Worm (Caenorhabditis elegans) whole organism, late embryonic: ENCODE data around the gene alh-6.

Experiments used
- F13H6.1 ChIP-seq: sonication (generic microtip); optimal IDR thresholded peaks from 2 replicates; lab custom pipeline; 2016; ENCODE audit warnings: missing genetic modification characterization, missing compliant biosample characterization
- K09A11.1 ChIP-seq: sonication (generic microtip); optimal IDR thresholded peaks from 2 replicates; lab custom pipeline; 2017; ENCODE audit warnings: antibody characterized with exemption, mild to moderate bottlenecking, missing genetic modification characterization, missing compliant biosample characterization; ENCODE audit not compliant: insufficient read depth
- Y22D7AL.16 ChIP-seq: sonication (generic microtip); optimal IDR thresholded peaks from 2 replicates; lab custom pipeline; 2016; ENCODE audit warnings: missing genetic modification characterization, missing compliant biosample characterization
- ama-1 ChIP-seq: fragments of 150-350 bp; optimal IDR thresholded peaks from 2 replicates; lab custom pipeline; 2014
- ceh-9 ChIP-seq: sonication (generic microtip); optimal IDR thresholded peaks from 2 replicates; lab custom pipeline; 2016; ENCODE audit warnings: mild to moderate bottlenecking, missing genetic modification characterization, inconsistent platforms, missing compliant biosample characterization
- dve-1 ChIP-seq: sonication (generic microtip); optimal IDR thresholded peaks from 2 replicates; lab custom pipeline; 2017; ENCODE audit warnings: antibody characterized with exemption, mild to moderate bottlenecking, missing genetic modification characterization, missing compliant biosample characterization
- nfya-1 ChIP-seq: sonication (generic microtip); optimal IDR thresholded peaks from 2 replicates; lab custom pipeline; 2017; ENCODE audit warnings: missing genetic modification characterization, mild to moderate bottlenecking, missing compliant biosample characterization, antibody characterized with exemption, moderate library complexity

DNA sequence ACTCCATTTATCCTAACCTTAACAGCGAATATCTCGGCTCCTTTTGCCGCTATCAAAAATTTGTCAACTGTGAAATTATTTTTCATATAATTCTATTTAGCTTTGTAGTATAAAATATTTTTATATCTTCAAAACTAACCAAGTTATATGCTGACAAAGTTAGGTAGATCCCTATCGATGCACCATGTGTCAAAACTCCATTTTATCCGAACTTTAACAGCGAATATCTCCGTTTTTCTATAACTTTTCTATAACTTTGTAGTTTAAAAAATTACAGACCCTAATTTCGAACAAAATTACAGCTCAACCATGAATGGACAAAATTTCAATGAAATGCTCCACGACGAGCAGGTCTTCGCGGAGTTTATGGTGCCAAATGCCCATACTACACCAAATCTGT is 14.2 kb downstream of the alh-6 start, which contains the start of gene Y57G7A.2:
- TF ChIP-seq ceh-9 (tag; lab: Kevin White, UChicago) (no peak), dve-1 (tag; lab: Kevin White, UChicago) (no peak), nfya-1 (no peak), Y22D7AL.16 (tag; lab: Kevin White, UChicago) (no peak), K09A11.1 (no peak), F13H6.1 (tag; lab: Kevin White, UChicago) (no peak), ama-1 (lab: Kevin White, UChicago) (no peak)
